Fruit fly (Drosophila melanogaster) whole organism: ENCODE results near the gene H2.0.

ENCODE experiments used
- pan ChIP-seq: fragments of >200 bp; optimal IDR thresholded peaks from 2 replicates; lab custom pipeline; 2017
- usp ChIP-seq: fragments of >200 bp; optimal IDR thresholded peaks from 2 replicates; lab custom pipeline; 2017; ENCODE audit warnings: missing biosample characterization, missing genetic modification characterization, mixed read lengths

DNA sequence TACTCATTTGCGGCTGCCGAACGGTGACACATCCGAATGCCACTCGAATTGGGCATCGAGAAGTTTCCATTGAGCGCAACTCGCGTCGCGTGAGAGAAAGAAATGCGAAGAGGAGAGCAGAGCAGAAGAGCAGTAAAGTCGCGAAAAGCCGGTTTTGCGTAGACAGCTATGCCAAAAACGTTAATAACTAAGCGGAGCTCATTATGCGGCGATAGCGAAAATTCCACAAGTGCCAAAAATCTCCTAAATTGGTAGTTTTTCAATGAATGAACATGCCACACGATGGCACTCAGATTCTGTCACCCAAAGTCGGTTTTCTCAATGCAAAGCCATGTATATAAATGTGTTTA lies 41.5 kb downstream of the H2.0 start:
- TF ChIP-seq usp (no peak), pan (lab: Kevin White, UChicago) (no peak)
